Fruit fly (Drosophila melanogaster) whole organism, prepupa: Measurements from ENCODE around the gene milt.

Experiments
- Blimp-1 ChIP-seq: fragments of 200-800 bp; sonication (Bioruptor generic); optimal IDR thresholded peaks from 3 replicates; lab custom pipeline; 2017; ENCODE audit warnings: missing biosample characterization, missing genetic modification characterization, mild to moderate bottlenecking, moderate library complexity, missing genetic modification reagents
- CG10631 ChIP-seq: fragments of 200-800 bp; sonication (Bioruptor generic); optimal IDR thresholded peaks from 2 replicates; lab custom pipeline; 2016; ENCODE audit warnings: missing biosample characterization, missing genetic modification characterization
- CG10669 ChIP-seq: fragments of 200-800 bp; sonication (Bioruptor generic); optimal IDR thresholded peaks from 3 replicates; lab custom pipeline; 2018; ENCODE audit warnings: missing biosample characterization, mild to moderate bottlenecking, missing genetic modification characterization, moderate library complexity
- CG11294 ChIP-seq: fragments of 200-800 bp; sonication (Bioruptor generic); IDR thresholded peaks from 2 replicates; pipeline ENCODE4 v1.3.6; 2022; ENCODE audit warnings: missing biosample characterization, missing genetic modification characterization
- CG11762 ChIP-seq: fragments of 200-800 bp; sonication (Bioruptor generic); optimal IDR thresholded peaks from 3 replicates; lab custom pipeline; 2016; ENCODE audit warnings: missing biosample characterization, missing genetic modification characterization; ENCODE audit not compliant: insufficient read depth
- CG11902 ChIP-seq: fragments of 200-800 bp; sonication (Bioruptor generic); optimal IDR thresholded peaks from 3 replicates; lab custom pipeline; 2016; ENCODE audit warnings: missing biosample characterization, missing genetic modification characterization
- CG15336 ChIP-seq: fragments of 200-800 bp; sonication (Bioruptor generic); IDR thresholded peaks from 2 replicates; pipeline ENCODE4 v1.3.6; 2022; ENCODE audit warnings: missing biosample characterization, missing genetic modification characterization
- CG16779 ChIP-seq: fragments of 200-800 bp; sonication (Bioruptor generic); optimal IDR thresholded peaks from 3 replicates; lab custom pipeline; 2017; ENCODE audit warnings: missing biosample characterization, mild to moderate bottlenecking, missing genetic modification characterization
- CG3032 ChIP-seq: fragments of 200-800 bp; optimal IDR thresholded peaks from 2 replicates; lab custom pipeline; 2019; ENCODE audit warnings: missing biosample characterization, mild to moderate bottlenecking, missing genetic modification characterization, moderate library complexity
- CG31627 ChIP-seq: fragments of 200-800 bp; sonication (Bioruptor generic); optimal IDR thresholded peaks from 3 replicates; lab custom pipeline; 2016; ENCODE audit warnings: missing biosample characterization, missing genetic modification characterization
- CG32006 ChIP-seq: fragments of 200-800 bp; sonication (Bioruptor generic); optimal IDR thresholded peaks from 3 replicates; lab custom pipeline; 2017; ENCODE audit warnings: missing biosample characterization, mild to moderate bottlenecking, missing genetic modification characterization
- CG6163 ChIP-seq: fragments of 200-800 bp; sonication (Bioruptor generic); IDR thresholded peaks from 3 replicates; pipeline ENCODE4 v1.3.6; 2022; ENCODE audit warnings: missing biosample characterization, missing genetic modification characterization
- CG6276 ChIP-seq: fragments of 200-800 bp; sonication (Bioruptor generic); optimal IDR thresholded peaks from 2 replicates; lab custom pipeline; 2017; ENCODE audit warnings: missing biosample characterization, mild to moderate bottlenecking, missing genetic modification characterization
- CG6792 ChIP-seq: fragments of 200-800 bp; sonication (Bioruptor generic); optimal IDR thresholded peaks from 3 replicates; lab custom pipeline; 2016; ENCODE audit warnings: missing biosample characterization, missing genetic modification characterization
- CG6808 ChIP-seq: fragments of 200-800 bp; sonication (Bioruptor generic); optimal IDR thresholded peaks from 3 replicates; lab custom pipeline; 2017; ENCODE audit warnings: missing biosample characterization, missing genetic modification characterization, mild to moderate bottlenecking, moderate library complexity, missing genetic modification reagents
- CG6854 ChIP-seq: fragments of 200-800 bp; sonication (Bioruptor generic); optimal IDR thresholded peaks from 2 replicates; lab custom pipeline; 2017; ENCODE audit warnings: missing biosample characterization, mild to moderate bottlenecking, missing genetic modification characterization
- CG8119 ChIP-seq: fragments of 200-800 bp; sonication (Bioruptor generic); IDR thresholded peaks from 3 replicates; pipeline ENCODE4 v1.3.6; 2022; ENCODE audit warnings: missing biosample characterization, missing genetic modification characterization
- CG8319 ChIP-seq: fragments of 200-800 bp; sonication (Bioruptor generic); optimal IDR thresholded peaks from 3 replicates; lab custom pipeline; 2016; ENCODE audit warnings: missing biosample characterization, missing genetic modification characterization
- CG8632 ChIP-seq: fragments of 200-800 bp; sonication (Bioruptor generic); optimal IDR thresholded peaks from 3 replicates; lab custom pipeline; 2016; ENCODE audit warnings: missing biosample characterization, missing genetic modification characterization
- Eip75B ChIP-seq: fragments of 200-800 bp; sonication (Bioruptor generic); optimal IDR thresholded peaks from 3 replicates; lab custom pipeline; 2016; ENCODE audit warnings: missing biosample characterization, missing genetic modification characterization
- Eip78C ChIP-seq: fragments of 200-800 bp; sonication (Bioruptor generic); peaks from one replicate; lab custom pipeline; 2016; ENCODE audit warnings: missing biosample characterization, missing genetic modification characterization
- Ets96B ChIP-seq: fragments of 200-800 bp; optimal IDR thresholded peaks from 2 replicates; lab custom pipeline; 2019; ENCODE audit warnings: missing biosample characterization, mild to moderate bottlenecking, missing genetic modification characterization, moderate library complexity
- Hr39 ChIP-seq: fragments of 200-800 bp; sonication (Bioruptor generic); optimal IDR thresholded peaks from 2 replicates; lab custom pipeline; 2016; ENCODE audit warnings: missing biosample characterization, missing genetic modification characterization
- Hr4 ChIP-seq: fragments of 200-800 bp; sonication (Bioruptor generic); optimal IDR thresholded peaks from 3 replicates; lab custom pipeline; 2016; ENCODE audit warnings: missing biosample characterization, missing genetic modification characterization
- Lpt ChIP-seq: fragments of 200-800 bp; sonication (Bioruptor generic); optimal IDR thresholded peaks from 3 replicates; lab custom pipeline; 2016; ENCODE audit warnings: missing biosample characterization, missing genetic modification characterization
- OdsH ChIP-seq: fragments of 200-800 bp; sonication (Bioruptor generic); optimal IDR thresholded peaks from 3 replicates; lab custom pipeline; 2016; ENCODE audit warnings: missing biosample characterization, missing genetic modification characterization
- Smox ChIP-seq: fragments of 200-800 bp; sonication (Bioruptor generic); optimal IDR thresholded peaks from 3 replicates; lab custom pipeline; 2016; ENCODE audit warnings: missing biosample characterization, missing genetic modification characterization
- Sox102F ChIP-seq: fragments of 200-800 bp; sonication (Bioruptor generic); optimal IDR thresholded peaks from 2 replicates; lab custom pipeline; 2016; ENCODE audit warnings: missing biosample characterization, mild to moderate bottlenecking, missing genetic modification characterization
- Sox14 ChIP-seq: fragments of 200-800 bp; sonication (Bioruptor generic); optimal IDR thresholded peaks from 3 replicates; lab custom pipeline; 2016; ENCODE audit warnings: missing biosample characterization, missing genetic modification characterization
- achi ChIP-seq: fragments of 200-800 bp; sonication (Bioruptor generic); optimal IDR thresholded peaks from 3 replicates; lab custom pipeline; 2016; ENCODE audit warnings: missing biosample characterization, missing genetic modification characterization
- dac ChIP-seq: fragments of 200-800 bp; sonication (Bioruptor generic); optimal IDR thresholded peaks from 2 replicates; lab custom pipeline; 2017; ENCODE audit warnings: missing biosample characterization, mild to moderate bottlenecking, missing genetic modification characterization
- dsx ChIP-seq: fragments of 200-800 bp; optimal IDR thresholded peaks from 3 replicates; lab custom pipeline; 2019; ENCODE audit warnings: missing biosample characterization, mild to moderate bottlenecking, missing genetic modification characterization, moderate library complexity; ENCODE audit not compliant: poor library complexity, severe bottlenecking
- eg ChIP-seq: fragments of 200-800 bp; sonication (Bioruptor generic); IDR thresholded peaks from 3 replicates; pipeline ENCODE4 v1.3.6; 2022; ENCODE audit warnings: missing biosample characterization, missing genetic modification characterization
- esn ChIP-seq: fragments of 200-800 bp; sonication (Bioruptor generic); optimal IDR thresholded peaks from 2 replicates; lab custom pipeline; 2016; ENCODE audit warnings: missing biosample characterization, mild to moderate bottlenecking, missing genetic modification characterization, moderate library complexity
- fd59A ChIP-seq: fragments of 200-800 bp; sonication (Bioruptor generic); optimal IDR thresholded peaks from 2 replicates; lab custom pipeline; 2017; ENCODE audit warnings: missing biosample characterization, mild to moderate bottlenecking, missing genetic modification characterization, missing genetic modification reagents
- net ChIP-seq: fragments of 200-800 bp; sonication (Bioruptor generic); optimal IDR thresholded peaks from 3 replicates; lab custom pipeline; 2016; ENCODE audit warnings: missing biosample characterization, missing genetic modification characterization
- pdm3 ChIP-seq: fragments of 200-800 bp; sonication (Bioruptor generic); optimal IDR thresholded peaks from 3 replicates; lab custom pipeline; 2016; ENCODE audit warnings: missing biosample characterization, missing genetic modification characterization
- spab ChIP-seq: fragments of 200-800 bp; sonication (Bioruptor generic); optimal IDR thresholded peaks from 2 replicates; lab custom pipeline; 2017; ENCODE audit warnings: missing biosample characterization, mild to moderate bottlenecking, missing genetic modification characterization, missing genetic modification reagents
- svp ChIP-seq: fragments of 200-800 bp; sonication (Bioruptor generic); peaks from one replicate; lab custom pipeline; 2016; ENCODE audit warnings: missing biosample characterization, missing genetic modification characterization
- topi ChIP-seq: fragments of 200-800 bp; sonication (Bioruptor generic); optimal IDR thresholded peaks from 3 replicates; lab custom pipeline; 2016; ENCODE audit warnings: missing biosample characterization, missing genetic modification characterization

Gene milt

DNA sequence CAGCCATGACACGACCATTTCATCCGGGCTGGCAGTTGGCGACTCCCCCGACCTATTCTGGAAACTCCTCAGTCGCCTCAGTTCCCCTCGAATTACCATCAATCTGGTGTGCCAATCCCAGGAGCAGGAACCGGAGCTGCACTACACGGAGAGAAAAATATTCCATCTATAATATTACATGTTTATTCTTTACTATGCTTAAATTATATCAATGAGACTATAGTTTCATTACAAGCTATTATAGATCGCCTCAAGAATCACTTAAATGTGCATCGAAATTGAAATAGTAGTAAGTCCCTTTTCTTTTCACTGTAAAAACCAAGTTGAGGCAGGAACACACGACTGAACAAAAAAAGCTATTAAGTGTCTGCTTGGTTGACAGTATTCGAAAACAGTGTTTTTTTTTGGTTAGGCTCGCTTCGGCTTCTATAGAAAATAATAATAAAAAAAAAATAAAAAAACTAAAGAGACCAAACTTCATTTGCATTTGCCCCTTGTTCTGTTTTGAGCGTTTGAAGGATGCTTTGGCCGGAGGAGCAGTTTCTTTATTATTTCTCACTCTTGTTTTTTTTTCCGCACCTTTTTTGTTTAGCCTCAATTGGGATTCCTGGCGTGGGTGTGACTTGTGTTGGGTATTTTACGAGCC lies 38.6 kb downstream of the milt start (continued):
- TF ChIP-seq Hr4 (peak; percentile 72), CG8319 (peak; percentile 55), net (GFP tag; lab: Kevin White, UChicago) (peak; percentile 82), CG31627 (GFP tag; lab: Kevin White, UChicago) (peak; percentile 42), spab (peak; percentile 84), CG16779 (tag; lab: Kevin White, UChicago) (peak; percentile 66), CG6276 (GFP tag; lab: Kevin White, UChicago) (peak; percentile 44), Smox (GFP tag; lab: Kevin White, UChicago) (peak; percentile 42), CG11902 (GFP tag; lab: Kevin White, UChicago) (peak; percentile 35), eg (peak; percentile 75), CG8632 (GFP tag; lab: Kevin White, UChicago) (peak; percentile 75), fd59A (peak; percentile 89), CG32006 (peak; percentile 80), CG11294 (GFP tag; lab: Robert Waterston, UW) (peak; percentile 52; the same call in 1 of the 2 replicates), CG6808 (GFP tag; lab: Kevin White, UChicago) (peak; percentile 88), CG3032 (peak; percentile 89), CG8119 (GFP tag; lab: Robert Waterston, UW) (peak; percentile 81), CG11762 (GFP tag; lab: Kevin White, UChicago) (peak; percentile 54), CG6163 (peak; percentile 94), dac (peak; percentile 36), OdsH (GFP tag; lab: Kevin White, UChicago) (peak; percentile 76)
- TF ChIP-seq, all 60 proteins: peak for 54

dm6 chr2L:7076804-7077203 lies 39.2 kb downstream of the milt start:
- no peak for TF ChIP-seq net (GFP tag; lab: Kevin White, UChicago)
- TF ChIP-seq CG6792 (GFP tag; lab: Kevin White, UChicago), result no peak
- TF ChIP-seq Hr39, result no peak
- peak; percentile 52 for TF ChIP-seq Ets96B (tag; lab: Kevin White, UChicago)
- no peak for TF ChIP-seq achi (GFP tag; lab: Kevin White, UChicago)
- TF ChIP-seq CG3032, result peak; percentile 3
- peak; percentile 23 for TF ChIP-seq CG10631 (GFP tag; lab: Kevin White, UChicago)
- TF ChIP-seq dsx (GFP tag; lab: Kevin White, UChicago), result peak; percentile 68
- TF ChIP-seq Lpt (GFP tag; lab: Kevin White, UChicago), result no peak
- no peak for TF ChIP-seq CG6854 (GFP tag; lab: Kevin White, UChicago)
- TF ChIP-seq Eip75B (GFP tag; lab: Kevin White, UChicago), result no peak
- no peak for TF ChIP-seq spab
- no peak for TF ChIP-seq Blimp-1 (GFP tag; lab: Kevin White, UChicago)
- TF ChIP-seq Eip78C (GFP tag; lab: Kevin White, UChicago), result peak; percentile 62
- TF ChIP-seq dac, result no peak
- TF ChIP-seq CG6808 (GFP tag; lab: Kevin White, UChicago), result no peak
- TF ChIP-seq CG32006, result no peak
- TF ChIP-seq CG16779 (tag; lab: Kevin White, UChicago), result no peak
- no peak for TF ChIP-seq Sox102F (GFP tag; lab: Kevin White, UChicago)

DNA sequence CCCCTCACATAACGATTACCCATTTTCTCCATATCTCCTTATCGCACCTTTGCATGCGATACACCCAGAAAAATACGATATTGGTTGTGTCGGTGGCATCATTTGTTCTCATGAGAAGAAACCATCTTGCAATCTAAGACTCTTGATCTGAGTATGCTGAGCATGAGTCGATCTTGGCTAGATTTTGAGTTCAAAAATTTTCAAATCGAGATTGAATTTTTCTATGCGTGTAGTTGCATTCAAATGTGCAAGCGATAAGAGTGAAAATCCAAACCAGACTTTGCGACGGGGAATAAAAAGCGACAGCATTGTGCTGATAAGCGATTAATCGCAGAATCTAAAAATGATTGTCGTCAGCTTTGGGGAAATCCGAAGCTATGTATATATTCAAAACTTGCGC lies 43.7 kb downstream of the milt start:
- TF ChIP-seq svp (GFP tag; lab: Kevin White, UChicago), result peak; percentile 64
- TF ChIP-seq CG8119 (GFP tag; lab: Robert Waterston, UW), result 0 out of 3 replicates have a peak, but pooled peaks have one; percentile 21
- TF ChIP-seq esn (GFP tag; lab: Kevin White, UChicago), result peak; percentile 6
- TF ChIP-seq pdm3 (GFP tag; lab: Kevin White, UChicago), result peak; percentile 14
- no peak for TF ChIP-seq Smox (GFP tag; lab: Kevin White, UChicago)
- no peak for TF ChIP-seq topi
- TF ChIP-seq CG10669 (GFP tag; lab: Kevin White, UChicago), result no peak
- TF ChIP-seq CG31627 (GFP tag; lab: Kevin White, UChicago), result no peak
- peak; percentile 2 for TF ChIP-seq net (GFP tag; lab: Kevin White, UChicago)
- TF ChIP-seq CG15336 (GFP tag; lab: Robert Waterston, UW), result no peak
- no peak for TF ChIP-seq CG6276 (GFP tag; lab: Kevin White, UChicago)
- TF ChIP-seq OdsH (GFP tag; lab: Kevin White, UChicago), result peak; percentile 17
- TF ChIP-seq Sox14 (GFP tag; lab: Kevin White, UChicago), result no peak
- peak; percentile 10 for TF ChIP-seq Hr39
- peak; percentile 59 for TF ChIP-seq Eip78C (GFP tag; lab: Kevin White, UChicago)
- TF ChIP-seq CG6792 (GFP tag; lab: Kevin White, UChicago), result no peak
- no peak for TF ChIP-seq dsx (GFP tag; lab: Kevin White, UChicago)
- TF ChIP-seq CG32006, result peak; percentile 44
- TF ChIP-seq CG3032, result no peak
- TF ChIP-seq, all 60 proteins: peak for 9
